Fruit fly (Drosophila melanogaster) whole organism, embryonic: Measurements from ENCODE around the gene CG4949.

Experiments
- Antp ChIP-seq: fragments of 200-800 bp; sonication (Bioruptor generic); optimal IDR thresholded peaks from 3 replicates; lab custom pipeline; 2016; ENCODE audit warnings: missing biosample characterization, missing genetic modification characterization
- CG10321 ChIP-seq: fragments of 200-800 bp; sonication (Bioruptor generic); IDR thresholded peaks from 2 replicates; pipeline ENCODE4 v1.3.6; 2022; ENCODE audit warnings: missing biosample characterization, missing genetic modification characterization
- CG10543 ChIP-seq: fragments of 200-800 bp; sonication (Bioruptor generic); optimal IDR thresholded peaks from 3 replicates; lab custom pipeline; 2017; ENCODE audit warnings: missing biosample characterization, mild to moderate bottlenecking, missing genetic modification characterization, moderate library complexity
- CG12391 ChIP-seq: fragments of 200-800 bp; sonication (Bioruptor generic); optimal IDR thresholded peaks from 3 replicates; lab custom pipeline; 2018; ENCODE audit warnings: missing biosample characterization, mild to moderate bottlenecking, missing genetic modification characterization, moderate library complexity
- CG13287 ChIP-seq: fragments of 200-800 bp; sonication (Bioruptor generic); IDR thresholded peaks from 2 replicates; pipeline ENCODE4 v1.3.6; 2022; ENCODE audit warnings: missing biosample characterization, missing genetic modification characterization; ENCODE audit not compliant: partially characterized antibody
- CG17385 ChIP-seq: fragments of 200-800 bp; sonication (Bioruptor generic); optimal IDR thresholded peaks from 3 replicates; lab custom pipeline; 2018; ENCODE audit warnings: missing biosample characterization, mild to moderate bottlenecking, missing genetic modification characterization
- CG17912 ChIP-seq: fragments of 200-800 bp; sonication (Bioruptor generic); optimal IDR thresholded peaks from 2 replicates; lab custom pipeline; 2018; ENCODE audit warnings: missing biosample characterization, mild to moderate bottlenecking, missing genetic modification characterization
- CG1832 ChIP-seq: fragments of 200-800 bp; sonication (Bioruptor generic); optimal IDR thresholded peaks from 2 replicates; lab custom pipeline; 2017; ENCODE audit warnings: missing biosample characterization, mild to moderate bottlenecking, missing genetic modification characterization, inconsistent platforms
- CG2120 ChIP-seq: fragments of 200-800 bp; sonication (Bioruptor generic); optimal IDR thresholded peaks from 3 replicates; lab custom pipeline; 2016; ENCODE audit warnings: missing biosample characterization, missing genetic modification characterization
- CG2199 ChIP-seq: fragments of 200-800 bp; sonication (Bioruptor generic); IDR thresholded peaks from 3 replicates; pipeline ENCODE4 v1.3.6; 2022; ENCODE audit warnings: missing biosample characterization, missing genetic modification characterization
- CG33213 ChIP-seq: fragments of 200-800 bp; sonication (Bioruptor generic); optimal IDR thresholded peaks from 3 replicates; lab custom pipeline; 2016; ENCODE audit warnings: missing biosample characterization, missing genetic modification characterization
- CG7786 ChIP-seq: fragments of 200-800 bp; sonication (Bioruptor generic); optimal IDR thresholded peaks from 2 replicates; lab custom pipeline; 2016; ENCODE audit warnings: missing biosample characterization, missing genetic modification characterization
- CG9932 ChIP-seq: fragments of 200-800 bp; sonication (Bioruptor generic); IDR thresholded peaks from 2 replicates; pipeline ENCODE4 v1.3.6; 2022; ENCODE audit warnings: missing biosample characterization, missing genetic modification characterization
- CoRest ChIP-seq: fragments of 200-800 bp; sonication (Bioruptor generic); optimal IDR thresholded peaks from 3 replicates; lab custom pipeline; 2018; ENCODE audit warnings: missing biosample characterization, mild to moderate bottlenecking, missing genetic modification characterization, moderate library complexity
- Dad ChIP-seq: fragments of 200-800 bp; sonication (Bioruptor generic); optimal IDR thresholded peaks from 3 replicates; lab custom pipeline; 2016; ENCODE audit warnings: missing biosample characterization, missing genetic modification characterization
- Elba2 ChIP-seq: fragments of 200-800 bp; sonication (Bioruptor generic); optimal IDR thresholded peaks from 3 replicates; lab custom pipeline; 2016; ENCODE audit warnings: missing biosample characterization, missing genetic modification characterization
- Ets65A ChIP-seq: fragments of 200-800 bp; sonication (Bioruptor generic); peaks from one replicate; lab custom pipeline; 2016; ENCODE audit warnings: missing biosample characterization, missing genetic modification characterization
- HLH4C ChIP-seq: fragments of 200-800 bp; sonication (Bioruptor generic); IDR thresholded peaks from 3 replicates; pipeline ENCODE4 v1.3.6; 2022; ENCODE audit warnings: missing biosample characterization, missing genetic modification characterization; ENCODE audit not compliant: partially characterized antibody
- HLHmδ ChIP-seq: fragments of 200-800 bp; sonication (Bioruptor generic); optimal IDR thresholded peaks from 2 replicates; lab custom pipeline; 2018; ENCODE audit warnings: missing biosample characterization, mild to moderate bottlenecking, missing genetic modification characterization, moderate library complexity
- HmgD ChIP-seq: fragments of 200-800 bp; sonication (Bioruptor generic); optimal IDR thresholded peaks from 3 replicates; lab custom pipeline; 2016; ENCODE audit warnings: missing biosample characterization, missing genetic modification characterization
- MBD-R2 ChIP-seq: fragments of 200-800 bp; sonication (Bioruptor generic); IDR thresholded peaks from 2 replicates; pipeline ENCODE4 v1.3.6; 2022; ENCODE audit warnings: missing biosample characterization, missing genetic modification characterization
- MESR4 ChIP-seq: fragments of 200-800 bp; sonication (Bioruptor generic); optimal IDR thresholded peaks from 2 replicates; lab custom pipeline; 2018; ENCODE audit warnings: missing biosample characterization, mild to moderate bottlenecking, missing genetic modification characterization, moderate library complexity
- Mad ChIP-seq: fragments of 200-800 bp; sonication (Bioruptor generic); optimal IDR thresholded peaks from 2 replicates; lab custom pipeline; 2016; ENCODE audit warnings: missing biosample characterization, missing genetic modification characterization
- Med ChIP-seq: fragments of 200-800 bp; sonication (Bioruptor generic); peaks from one replicate; lab custom pipeline; 2016; ENCODE audit warnings: missing biosample characterization, missing genetic modification characterization, mild to moderate bottlenecking, inconsistent platforms, moderate library complexity
- NC2β ChIP-seq: fragments of 200-800 bp; sonication (Bioruptor generic); optimal IDR thresholded peaks from 2 replicates; lab custom pipeline; 2016; ENCODE audit warnings: missing biosample characterization, missing genetic modification characterization
- Nf-YA ChIP-seq: fragments of 200-800 bp; sonication (Bioruptor generic); IDR thresholded peaks from 2 replicates; pipeline ENCODE4 v1.3.6; 2022; ENCODE audit warnings: missing biosample characterization, missing genetic modification characterization
- Nf-YC ChIP-seq: fragments of 200-800 bp; optimal IDR thresholded peaks from 3 replicates; lab custom pipeline; 2019; ENCODE audit warnings: missing biosample characterization, mild to moderate bottlenecking, missing genetic modification characterization, moderate library complexity
- Opbp ChIP-seq: fragments of 200-800 bp; sonication (Bioruptor generic); IDR thresholded peaks from 3 replicates; pipeline ENCODE4 v1.3.6; 2022; ENCODE audit warnings: missing biosample characterization, missing genetic modification characterization; ENCODE audit not compliant: partially characterized antibody
- Pdp1 ChIP-seq, 2 experiments: fragments of 200-800 bp; sonication (Bioruptor generic); optimal IDR thresholded peaks; 3 replicates each; lab custom pipeline; 2016; ENCODE audit warnings: missing biosample characterization in 2 of 2, missing genetic modification characterization in 2 of 2, mild to moderate bottlenecking in 1 of 2, moderate library complexity in 1 of 2
- Xbp1 ChIP-seq: fragments of 200-800 bp; sonication (Bioruptor generic); optimal IDR thresholded peaks from 3 replicates; lab custom pipeline; 2016; ENCODE audit warnings: missing biosample characterization, mild to moderate bottlenecking, missing genetic modification characterization
- amos ChIP-seq: fragments of 200-800 bp; sonication (Bioruptor generic); IDR thresholded peaks from 2 replicates; pipeline ENCODE4 v1.3.6; 2022; ENCODE audit warnings: missing biosample characterization, missing genetic modification characterization; ENCODE audit not compliant: partially characterized antibody
- bcd ChIP-seq: fragments of 200-800 bp; sonication (Bioruptor generic); optimal IDR thresholded peaks from 2 replicates; lab custom pipeline; 2017; ENCODE audit warnings: missing biosample characterization, mild to moderate bottlenecking, missing genetic modification characterization
- bigmax ChIP-seq: fragments of 200-800 bp; sonication (Bioruptor generic); optimal IDR thresholded peaks from 2 replicates; lab custom pipeline; 2018; ENCODE audit warnings: missing biosample characterization, mild to moderate bottlenecking, missing genetic modification characterization
- cwo ChIP-seq: fragments of 200-800 bp; sonication (Bioruptor generic); optimal IDR thresholded peaks from 3 replicates; lab custom pipeline; 2017; ENCODE audit warnings: missing biosample characterization, missing genetic modification characterization, mild to moderate bottlenecking, moderate library complexity, missing genetic modification reagents
- dm ChIP-seq: fragments of 200-800 bp; sonication (Bioruptor generic); optimal IDR thresholded peaks from 3 replicates; lab custom pipeline; 2016; ENCODE audit warnings: missing biosample characterization, missing genetic modification characterization
- ftz-f1 ChIP-seq: fragments of 200-800 bp; sonication (Bioruptor generic); optimal IDR thresholded peaks from 2 replicates; lab custom pipeline; 2016; ENCODE audit warnings: missing biosample characterization, missing genetic modification characterization
- gfzf ChIP-seq: fragments of 200-800 bp; sonication (Bioruptor generic); optimal IDR thresholded peaks from 2 replicates; lab custom pipeline; 2016; ENCODE audit warnings: missing biosample characterization, mild to moderate bottlenecking, missing genetic modification characterization, moderate library complexity
- knrl ChIP-seq: fragments of 200-800 bp; sonication (Bioruptor generic); IDR thresholded peaks from 3 replicates; pipeline ENCODE4 v1.3.6; 2022; ENCODE audit warnings: missing biosample characterization, missing genetic modification characterization; ENCODE audit not compliant: partially characterized antibody
- lola ChIP-seq, 3 experiments: fragments of >200 bp in 2 of 3; fragments of 200-800 bp in 1 of 3; sonication (Bioruptor generic) in 1 of 3; optimal IDR thresholded peaks; 2 replicates each; lab custom pipeline; 2017 to 2019; ENCODE audit warnings: missing biosample characterization in 3 of 3, missing genetic modification characterization in 3 of 3, mild to moderate bottlenecking in 1 of 3, moderate library complexity in 1 of 3
- onecut ChIP-seq: fragments of 200-800 bp; sonication (Bioruptor generic); IDR thresholded peaks from 2 replicates; pipeline ENCODE4 v1.3.6; 2022; ENCODE audit warnings: missing biosample characterization, missing genetic modification characterization
- pho ChIP-seq: fragments of 200-800 bp; sonication (Bioruptor generic); optimal IDR thresholded peaks from 2 replicates; lab custom pipeline; 2016; ENCODE audit warnings: missing biosample characterization, missing genetic modification characterization
- psq ChIP-seq: fragments of 200-800 bp; sonication (Bioruptor generic); optimal IDR thresholded peaks from 2 replicates; lab custom pipeline; 2017; ENCODE audit warnings: missing biosample characterization, missing genetic modification characterization
- slbo ChIP-seq: fragments of 200-800 bp; sonication (Bioruptor generic); IDR thresholded peaks from 2 replicates; pipeline ENCODE4 v1.3.6; 2022; ENCODE audit warnings: missing biosample characterization, missing genetic modification characterization
- stwl ChIP-seq: fragments of 200-800 bp; sonication (Bioruptor generic); optimal IDR thresholded peaks from 3 replicates; lab custom pipeline; 2018; ENCODE audit warnings: missing biosample characterization, mild to moderate bottlenecking, missing genetic modification characterization, moderate library complexity
- unpg ChIP-seq: fragments of 200-800 bp; sonication (Bioruptor generic); optimal IDR thresholded peaks from 3 replicates; lab custom pipeline; 2018; ENCODE audit warnings: missing biosample characterization, mild to moderate bottlenecking, missing genetic modification characterization, moderate library complexity
- usp ChIP-seq: fragments of >200 bp; optimal IDR thresholded peaks from 2 replicates; lab custom pipeline; 2017; ENCODE audit warnings: missing biosample characterization, missing genetic modification characterization
- vnd ChIP-seq: fragments of 200-800 bp; sonication (Bioruptor generic); IDR thresholded peaks from 3 replicates; pipeline ENCODE4 v1.3.6; 2022; ENCODE audit warnings: missing biosample characterization, missing genetic modification characterization; ENCODE audit not compliant: partially characterized antibody

Gene CG4949

DNA sequence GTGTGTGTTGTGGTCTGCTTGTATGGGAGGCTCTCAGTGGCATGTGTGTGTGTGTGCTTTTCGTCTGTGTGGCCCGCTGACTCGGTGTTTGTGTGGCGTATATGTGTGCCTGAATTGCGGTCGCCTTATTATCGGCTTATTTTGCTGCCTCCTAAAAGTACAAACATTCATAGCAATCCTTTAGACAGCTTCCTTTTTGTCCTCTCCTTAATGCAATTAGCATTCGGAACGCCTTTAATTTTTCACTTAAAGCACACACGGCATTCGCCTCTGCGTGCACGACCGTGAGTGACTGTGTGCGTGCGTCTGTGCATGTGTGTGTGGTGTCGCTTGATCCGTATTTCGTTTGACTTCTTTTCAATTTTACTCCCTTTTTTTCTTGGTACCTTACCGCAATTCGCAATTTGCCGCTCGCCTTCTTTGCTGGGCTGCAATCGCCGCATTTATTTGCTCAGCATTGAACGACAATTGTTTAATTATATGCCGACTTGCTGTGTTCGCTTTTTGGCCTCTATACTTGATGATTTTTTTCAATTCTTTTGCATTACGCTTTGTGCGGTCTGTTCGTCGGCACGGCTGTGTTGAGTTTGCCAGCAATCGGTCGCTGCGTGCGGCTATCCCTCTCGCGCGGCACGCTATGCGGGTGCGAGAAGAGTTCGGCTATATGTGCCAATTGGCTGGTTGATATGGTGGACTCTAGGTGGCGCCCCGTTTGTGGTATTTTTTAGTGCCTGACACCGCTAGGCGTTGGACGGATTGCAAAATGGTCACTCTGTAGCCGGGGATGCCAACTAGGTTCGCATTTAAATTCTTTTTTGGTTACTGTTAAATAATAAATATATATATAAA, 1.1 kb upstream of the CG4949 start, which contains the start of gene wcy (continued):
- TF ChIP-seq CG2199 (GFP tag; lab: Robert Waterston, UW) = no peak
- TF ChIP-seq Antp = peak; percentile 21
- TF ChIP-seq CoRest (tag; lab: Kevin White, UChicago) = peak; percentile 21
- TF ChIP-seq Mad = peak; percentile 6
- peak; percentile 53 for TF ChIP-seq dm
- peak; percentile 45; the same call in 1 of the 2 replicates for TF ChIP-seq MBD-R2
- 0 out of 3 replicates have a peak, but pooled peaks have one; percentile 15 for TF ChIP-seq vnd (GFP tag; lab: Robert Waterston, UW)
- 0 out of 3 replicates have a peak, but pooled peaks have one; percentile 27 for TF ChIP-seq HLH4C (GFP tag; lab: Robert Waterston, UW)
- no peak for TF ChIP-seq usp
- TF ChIP-seq Elba2 = peak; percentile 73
- peak; percentile 53 for TF ChIP-seq MESR4
- peak; percentile 0 for TF ChIP-seq Nf-YC (tag; lab: Kevin White, UChicago)
- TF ChIP-seq Pdp1 (GFP tag; optimal IDR thresholded peaks at IDR 0.05; lab: Kevin White, UChicago) = peak; percentile 7 to 56
- TF ChIP-seq lola (GFP tag; optimal IDR thresholded peaks at IDR 0.05; lab: Kevin White, UChicago) = peak in 1 of 3 experiments; percentile 48
- TF ChIP-seq CG12391 (tag; lab: Kevin White, UChicago) = peak; percentile 27
- peak; percentile 97 for TF ChIP-seq CG1832
- no peak for TF ChIP-seq unpg
- TF ChIP-seq psq = peak; percentile 98
- peak; percentile 35 for TF ChIP-seq CG10543 (GFP tag; lab: Kevin White, UChicago)
- peak; percentile 91 for TF ChIP-seq gfzf (GFP tag; lab: Kevin White, UChicago)
- TF ChIP-seq slbo (GFP tag; lab: Robert Waterston, UW) = peak; percentile 35
- TF ChIP-seq CG13287 (GFP tag; lab: Robert Waterston, UW) = peak; percentile 27
- peak; percentile 58 for TF ChIP-seq stwl (tag; lab: Kevin White, UChicago)
- no peak for TF ChIP-seq bcd
- TF ChIP-seq CG33213 (GFP tag; lab: Kevin White, UChicago) = peak; percentile 79
- TF ChIP-seq NC2β (GFP tag; lab: Kevin White, UChicago) = peak; percentile 44
- TF ChIP-seq onecut (GFP tag; lab: Robert Waterston, UW) = peak; percentile 25; the same call in 1 of the 2 replicates
- peak; percentile 5 for TF ChIP-seq CG2120 (GFP tag; lab: Kevin White, UChicago)
- TF ChIP-seq cwo (GFP tag; lab: Kevin White, UChicago) = no peak
- peak; percentile 92 for TF ChIP-seq Med (GFP tag; lab: Kevin White, UChicago)
- 0 out of 2 replicates have a peak, but pooled peaks have one; percentile 42 for TF ChIP-seq amos (GFP tag; lab: Robert Waterston, UW)
- TF ChIP-seq bigmax (GFP tag; lab: Kevin White, UChicago) = peak; percentile 36
- peak; percentile 92 for TF ChIP-seq Ets65A
- peak; percentile 3 for TF ChIP-seq HLHmδ (GFP tag; lab: Kevin White, UChicago)
- peak; percentile 43 for TF ChIP-seq HmgD (GFP tag; lab: Kevin White, UChicago)
- no peak for TF ChIP-seq pho (GFP tag; lab: Kevin White, UChicago)
- TF ChIP-seq Nf-YA (GFP tag; lab: Robert Waterston, UW) = no peak
- peak; percentile 40; the same call in 1 of the 2 replicates for TF ChIP-seq CG9932 (GFP tag; lab: Robert Waterston, UW)
- TF ChIP-seq ftz-f1 (GFP tag; lab: Kevin White, UChicago) = peak; percentile 31
- TF ChIP-seq CG17912 (GFP tag; lab: Kevin White, UChicago) = peak; percentile 67
- peak; percentile 37 for TF ChIP-seq Xbp1
- TF ChIP-seq CG7786 (GFP tag; lab: Kevin White, UChicago) = no peak
- TF ChIP-seq CG17385 (GFP tag; lab: Kevin White, UChicago) = peak; percentile 40
- peak; percentile 47; the same call in 2 of the 3 replicates for TF ChIP-seq Opbp (GFP tag; lab: Robert Waterston, UW)
- TF ChIP-seq Dad (GFP tag; lab: Kevin White, UChicago) = no peak
- TF ChIP-seq knrl (GFP tag; lab: Robert Waterston, UW) = peak; percentile 46; the same call in 2 of the 3 replicates
- peak; percentile 97 for TF ChIP-seq CG10321
